Worm (Caenorhabditis elegans) whole organism, L4/young adult: ENCODE data around the gene F36H5.13.

Experiments
- W03F9.2 ChIP-seq: fragments of 150-350 bp; optimal IDR thresholded peaks from 2 replicates; lab custom pipeline; 2014; ENCODE audit warnings: missing biosample characterization, missing genetic modification characterization
- dao-5 ChIP-seq: sonication (generic microtip); optimal IDR thresholded peaks from 2 replicates; lab custom pipeline; 2016; ENCODE audit warnings: missing genotype, missing genetic modification characterization, moderate library complexity, missing compliant biosample characterization
- him-1 ChIP-seq: sonication (generic microtip); optimal IDR thresholded peaks from 2 replicates; lab custom pipeline; 2016; ENCODE audit warnings: missing genotype, missing genetic modification reagents, missing genetic modification characterization, missing compliant biosample characterization

- TF ChIP-seq dao-5: no peak
- no peak for TF ChIP-seq W03F9.2 (tag; lab: Kevin White, UChicago)
- no peak for TF ChIP-seq him-1 (tag; lab: Kevin White, UChicago)
These were observed 15.2 kb downstream of the F36H5.13 start for ce11 chrII:1735145-1735544.
